Worm (Caenorhabditis elegans): ENCODE results near the gene oac-59.

DNA sequence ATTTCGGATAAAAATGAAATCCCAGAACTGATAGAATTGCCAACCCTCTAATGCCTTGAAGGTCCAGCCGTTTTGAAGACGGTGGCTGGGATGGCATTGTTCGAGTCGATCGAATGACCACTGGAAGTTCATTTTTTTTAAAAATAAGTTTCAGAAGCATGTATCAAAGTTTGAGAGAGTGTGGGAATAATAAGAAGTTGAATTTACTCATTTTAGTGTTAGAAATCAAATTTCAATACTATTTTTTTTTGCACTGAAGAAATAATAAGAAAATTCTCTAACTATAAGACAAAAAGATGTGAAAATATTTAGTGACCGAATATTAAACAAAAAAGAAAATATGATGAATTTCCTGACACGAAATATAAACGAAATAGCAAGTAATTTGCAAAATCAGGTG lies at the start of gene oac-59:
- TF ChIP-seq zag-1 (tag; optimal IDR thresholded peaks at IDR 0.05) (no peak), ceh-82 (tag; optimal IDR thresholded peaks at IDR 0.05) (no peak), mbf-1 (tag; optimal IDR thresholded peaks at IDR 0.05) (no peak), R02D3.7 (tag; optimal IDR thresholded peaks at IDR 0.05) (no peak), unc-62 (GFP tag; optimal IDR thresholded peaks at IDR 0.05) (no peak), nhr-237 (tag; optimal IDR thresholded peaks at IDR 0.05) (no peak), ceh-16 (tag; optimal IDR thresholded peaks at IDR 0.05) (no peak), ztf-11 (tag; optimal IDR thresholded peaks at IDR 0.05) (no peak), nhr-77 (tag; optimal IDR thresholded peaks at IDR 0.05) (no peak), lin-13 (GFP tag; optimal IDR thresholded peaks at IDR 0.05) (no peak), mdl-1 (tag; optimal IDR thresholded peaks at IDR 0.05) (no peak), nhr-10 (tag; optimal IDR thresholded peaks at IDR 0.05) (no peak), skn-1 (tag; optimal IDR thresholded peaks at IDR 0.05) (no peak)

Data from whole organism, L2 larva.